Fruit fly (Drosophila melanogaster): ENCODE data around the gene EloA.

EloA gene

dm6 chr3R:23251256-23251655 lies at the start of gene EloA, which contains the start of gene Rad60:
EloA (plus strand) TSS chr3R:23251563.
Rad60 (minus strand) TSS chr3R:23251477.
- peak; percentile 73 for TF ChIP-seq Mes4 (GFP tag; optimal IDR thresholded peaks at IDR 0.05)
- peak; percentile 38 for TF ChIP-seq CG16815 (GFP tag; optimal IDR thresholded peaks at IDR 0.05)
- peak; percentile 59 for TF ChIP-seq bcd (GFP tag; optimal IDR thresholded peaks at IDR 0.05)
- peak; percentile 84 for TF ChIP-seq HLH54F (GFP tag; optimal IDR thresholded peaks at IDR 0.05)
- no peak for TF ChIP-seq CG7357 (GFP tag; IDR thresholded peaks at IDR 0.05)
- peak; percentile 60 for TF ChIP-seq btn (GFP tag; optimal IDR thresholded peaks at IDR 0.05)
- TF ChIP-seq CG13894 (tag; optimal IDR thresholded peaks at IDR 0.05), result peak; percentile 70
- TF ChIP-seq kay (GFP tag; optimal IDR thresholded peaks at IDR 0.05), result peak; percentile 39
- TF ChIP-seq rib (GFP tag; IDR thresholded peaks at IDR 0.05), result 0 out of 2 replicates have a peak, but pooled peaks have one; percentile 9
- peak; percentile 76 for TF ChIP-seq Atf6 (GFP tag; IDR thresholded peaks at IDR 0.05)
- peak; percentile 80 for TF ChIP-seq YL-1 (GFP tag; optimal IDR thresholded peaks at IDR 0.05)
- TF ChIP-seq Bgb (GFP tag; IDR thresholded peaks at IDR 0.05; ENCODE audit: partially characterized antibody), result peak; percentile 74
- TF ChIP-seq CG7556 (GFP tag; optimal IDR thresholded peaks at IDR 0.05), result peak; percentile 67
- TF ChIP-seq CG2202 (tag; optimal IDR thresholded peaks at IDR 0.05), result peak; percentile 52
- no peak for TF ChIP-seq ac (GFP tag; optimal IDR thresholded peaks at IDR 0.05)
- peak; percentile 86 for TF ChIP-seq hkb (optimal IDR thresholded peaks at IDR 0.05)
- peak; percentile 70 for TF ChIP-seq hkb (GFP tag; IDR thresholded peaks at IDR 0.05)
- TF ChIP-seq Gsc (GFP tag; IDR thresholded peaks at IDR 0.05), result no peak
- no peak for TF ChIP-seq Neu2 (GFP tag; optimal IDR thresholded peaks at IDR 0.05; ENCODE audit: borderline replicate concordance)
- peak; percentile 82 for TF ChIP-seq Atf3 (GFP tag; optimal IDR thresholded peaks at IDR 0.05)
- peak; percentile 38 for TF ChIP-seq CG30431 (GFP tag; optimal IDR thresholded peaks at IDR 0.05)
- peak; percentile 71 for TF ChIP-seq Ptx1 (GFP tag; IDR thresholded peaks at IDR 0.05)
- peak; percentile 1 for TF ChIP-seq corto (GFP tag; optimal IDR thresholded peaks at IDR 0.05)
- peak; percentile 51 for TF ChIP-seq CG9797 (GFP tag; optimal IDR thresholded peaks at IDR 0.05)
- peak; percentile 36 for TF ChIP-seq kah (GFP tag; optimal IDR thresholded peaks at IDR 0.05)
- no peak for TF ChIP-seq CG17568 (GFP tag; optimal IDR thresholded peaks at IDR 0.05)
- TF ChIP-seq CG1529 (GFP tag; optimal IDR thresholded peaks at IDR 0.05), result peak; percentile 46
- peak; percentile 86 for TF ChIP-seq CHES-1-like (GFP tag; optimal IDR thresholded peaks at IDR 0.05)
- no peak for TF ChIP-seq Lpt (GFP tag; optimal IDR thresholded peaks at IDR 0.05)
- TF ChIP-seq sr (GFP tag; IDR thresholded peaks at IDR 0.05), result no peak
- peak; percentile 50 for TF ChIP-seq tap (tag; optimal IDR thresholded peaks at IDR 0.05)
- peak; percentile 95 for TF ChIP-seq CG4617 (GFP tag; optimal IDR thresholded peaks at IDR 0.05; ENCODE audit: borderline replicate concordance)
- TF ChIP-seq Bteb2 (GFP tag; optimal IDR thresholded peaks at IDR 0.05), result peak; percentile 84
- TF ChIP-seq CG2678 (tag; optimal IDR thresholded peaks at IDR 0.05), result peak; percentile 68
- TF ChIP-seq Doc3 (GFP tag; IDR thresholded peaks at IDR 0.05; ENCODE audit: partially characterized antibody), result peak; percentile 69; the same call in 2 of the 3 replicates
- peak; percentile 42 for TF ChIP-seq cg (GFP tag; optimal IDR thresholded peaks at IDR 0.05)
- peak; percentile 53 for TF ChIP-seq CG11723 (GFP tag; optimal IDR thresholded peaks at IDR 0.05)
- peak; percentile 59 for TF ChIP-seq Dp (GFP tag; optimal IDR thresholded peaks at IDR 0.05)
- peak; percentile 89 for TF ChIP-seq sna (GFP tag; IDR thresholded peaks at IDR 0.05; ENCODE audit: partially characterized antibody)
- peak; percentile 44 for TF ChIP-seq CG10147 (GFP tag; optimal IDR thresholded peaks at IDR 0.05)
- peak; percentile 82 for TF ChIP-seq Bdp1 (GFP tag; optimal IDR thresholded peaks at IDR 0.05)
- TF ChIP-seq CG32772 (GFP tag; IDR thresholded peaks at IDR 0.05), result peak; percentile 40; the same call in 1 of the 2 replicates
- TF ChIP-seq CG18599 (GFP tag; optimal IDR thresholded peaks at IDR 0.05), result peak; percentile 78
- TF ChIP-seq nerfin-1 (tag; optimal IDR thresholded peaks at IDR 0.05), result peak; percentile 53
- peak; percentile 99 for TF ChIP-seq MBD-R2 (GFP tag; IDR thresholded peaks at IDR 0.05)
- peak; percentile 94 for TF ChIP-seq CG1603 (tag; optimal IDR thresholded peaks at IDR 0.05)
- peak; percentile 80 for TF ChIP-seq CG8089 (GFP tag; optimal IDR thresholded peaks at IDR 0.05)
- TF ChIP-seq gem (tag; optimal IDR thresholded peaks at IDR 0.05), result peak; percentile 79
- no peak for TF ChIP-seq aop (GFP tag; IDR thresholded peaks at IDR 0.05)
- peak; percentile 54; the same call in 1 of the 3 replicates for TF ChIP-seq zen2 (GFP tag; IDR thresholded peaks at IDR 0.05; ENCODE audit: partially characterized antibody)
